Fruit fly (Drosophila melanogaster) whole organism, adult: ENCODE measurements around the gene Sfp38D.

Experiments used
- CG1620 ChIP-seq: fragments of 200-800 bp; sonication (Bioruptor generic); optimal IDR thresholded peaks from 2 replicates; lab custom pipeline; 2016; ENCODE audit warnings: missing biosample characterization, missing genetic modification characterization
- CG33017 ChIP-seq: fragments of 200-800 bp; sonication (Bioruptor generic); optimal IDR thresholded peaks from 2 replicates; lab custom pipeline; 2018; ENCODE audit warnings: missing biosample characterization, mild to moderate bottlenecking, missing genetic modification characterization, moderate library complexity
- CG5204 ChIP-seq: fragments of 200-800 bp; sonication (Bioruptor generic); optimal IDR thresholded peaks from 2 replicates; lab custom pipeline; 2016; ENCODE audit warnings: missing biosample characterization, missing genetic modification characterization
- CG7045 ChIP-seq: fragments of 200-800 bp; sonication (Bioruptor generic); optimal IDR thresholded peaks from 2 replicates; lab custom pipeline; 2017; ENCODE audit warnings: missing biosample characterization, mild to moderate bottlenecking, missing genetic modification characterization
- Crg-1 ChIP-seq: fragments of 200-800 bp; sonication (Bioruptor generic); optimal IDR thresholded peaks from 2 replicates; lab custom pipeline; 2016; ENCODE audit warnings: missing biosample characterization, missing genetic modification characterization
- Mnt ChIP-seq: fragments of 200-800 bp; sonication (Bioruptor generic); optimal IDR thresholded peaks from 2 replicates; lab custom pipeline; 2016; ENCODE audit warnings: missing biosample characterization, mild to moderate bottlenecking, missing genetic modification characterization
- ovo ChIP-seq: fragments of 200-800 bp; sonication (Bioruptor generic); optimal IDR thresholded peaks from 2 replicates; lab custom pipeline; 2016; ENCODE audit warnings: missing biosample characterization, missing genetic modification characterization
- pad ChIP-seq: fragments of 200-800 bp; sonication (Bioruptor generic); optimal IDR thresholded peaks from 3 replicates; lab custom pipeline; 2017; ENCODE audit warnings: missing biosample characterization, missing genetic modification characterization, mild to moderate bottlenecking, moderate library complexity, missing genetic modification reagents
- toe ChIP-seq: fragments of 200-800 bp; sonication (Bioruptor generic); optimal IDR thresholded peaks from 2 replicates; lab custom pipeline; 2016; ENCODE audit warnings: missing biosample characterization, missing genetic modification characterization

dm6 chr2L:20690055-20690454, 49.3 kb downstream of the Sfp38D start:
- TF ChIP-seq toe (GFP tag; lab: Kevin White, UChicago) (no peak), CG1620 (GFP tag; lab: Kevin White, UChicago) (no peak), ovo (GFP tag; lab: Kevin White, UChicago) (no peak), Crg-1 (GFP tag; lab: Kevin White, UChicago) (no peak), CG7045 (GFP tag; lab: Kevin White, UChicago) (no peak), CG5204 (GFP tag; lab: Kevin White, UChicago) (no peak), Mnt (GFP tag; lab: Kevin White, UChicago) (no peak), pad (GFP tag; lab: Kevin White, UChicago) (no peak), CG33017 (tag; lab: Kevin White, UChicago) (no peak)
